Worm (Caenorhabditis elegans) whole organism, L3 larva: ENCODE results near the gene T09F5.2.

Experiments used
- R02D3.7 ChIP-seq: fragments of 150-350 bp; optimal IDR thresholded peaks from 2 replicates; lab custom pipeline; 2014; ENCODE audit warnings: missing biosample characterization, missing genetic modification characterization
- ZK546.5 ChIP-seq: sonication (generic microtip); optimal IDR thresholded peaks from 2 replicates; lab custom pipeline; 2017; ENCODE audit warnings: missing biosample characterization, missing genetic modification characterization
- aly-2 ChIP-seq: fragments of 150-350 bp; optimal IDR thresholded peaks from 2 replicates; lab custom pipeline; 2014; ENCODE audit warnings: missing biosample characterization, missing genetic modification characterization
- ama-1 ChIP-seq: fragments of 150-350 bp; optimal IDR thresholded peaks from 2 replicates; lab custom pipeline; 2018
- ceh-28 ChIP-seq: fragments of 150-350 bp; optimal IDR thresholded peaks from 2 replicates; lab custom pipeline; 2014; ENCODE audit warnings: missing biosample characterization, missing genetic modification reagents, missing genetic modification characterization
- ceh-82 ChIP-seq: fragments of 150-350 bp; optimal IDR thresholded peaks from 2 replicates; lab custom pipeline; 2014; ENCODE audit warnings: missing biosample characterization, missing genetic modification characterization
- ceh-9 ChIP-seq: sonication (generic microtip); optimal IDR thresholded peaks from 2 replicates; lab custom pipeline; 2018; ENCODE audit warnings: missing biosample characterization, missing genetic modification characterization
- daf-12 ChIP-seq: fragments of 150-350 bp; optimal IDR thresholded peaks from 2 replicates; lab custom pipeline; 2014; ENCODE audit warnings: missing biosample characterization, missing genetic modification reagents, missing genetic modification characterization
- egl-5 ChIP-seq: fragments of 150-350 bp; optimal IDR thresholded peaks from 2 replicates; lab custom pipeline; 2017; ENCODE audit warnings: missing biosample characterization, missing genetic modification reagents, missing genetic modification characterization, inconsistent platforms
- elt-1 ChIP-seq: fragments of 150-350 bp; optimal IDR thresholded peaks from 2 replicates; lab custom pipeline; 2014; ENCODE audit warnings: missing biosample characterization, missing genetic modification characterization
- elt-2 ChIP-seq: sonication (generic microtip); optimal IDR thresholded peaks from 2 replicates; lab custom pipeline; 2016; ENCODE audit warnings: missing genetic modification reagents, mild to moderate bottlenecking, missing genetic modification characterization, missing compliant biosample characterization
- elt-3 ChIP-seq, 3 experiments: fragments of 150-350 bp in 1 of 3; sonication (generic microtip) in 2 of 3; optimal IDR thresholded peaks; 2 replicates in 2 of 3; 4 replicates in 1 of 3; lab custom pipeline; 2014 to 2017; ENCODE audit warnings: missing biosample characterization in 3 of 3, missing genetic modification characterization in 3 of 3
- eor-1 ChIP-seq, 2 experiments: fragments of 150-350 bp; optimal IDR thresholded peaks; 2 replicates each; lab custom pipeline; 2014 to 2018; ENCODE audit warnings: missing biosample characterization in 2 of 2, missing genetic modification characterization in 2 of 2
- fkh-10 ChIP-seq: sonication (generic microtip); optimal IDR thresholded peaks from 2 replicates; lab custom pipeline; 2017; ENCODE audit warnings: missing biosample characterization, missing genetic modification reagents, missing genetic modification characterization
- fkh-2 ChIP-seq: fragments of 150-350 bp; optimal IDR thresholded peaks from 2 replicates; lab custom pipeline; 2014; ENCODE audit warnings: missing biosample characterization, missing genetic modification reagents, missing genetic modification characterization
- hmg-11 ChIP-seq: sonication (generic microtip); optimal IDR thresholded peaks from 2 replicates; lab custom pipeline; 2016; ENCODE audit warnings: missing genetic modification characterization, missing compliant biosample characterization
- jun-1 ChIP-seq: fragments of 150-350 bp; optimal IDR thresholded peaks from 2 replicates; lab custom pipeline; 2014; ENCODE audit warnings: missing biosample characterization, missing genetic modification reagents, missing genetic modification characterization
- lin-15B ChIP-seq: fragments of 150-350 bp; optimal IDR thresholded peaks from 2 replicates; lab custom pipeline; 2014; ENCODE audit warnings: missing biosample characterization, missing genetic modification characterization
- lin-39 ChIP-seq: fragments of 150-350 bp; optimal IDR thresholded peaks from 2 replicates; lab custom pipeline; 2018; ENCODE audit warnings: missing biosample characterization, missing genetic modification reagents, missing genetic modification characterization
- mdl-1 ChIP-seq: fragments of 150-350 bp; optimal IDR thresholded peaks from 2 replicates; lab custom pipeline; 2014; ENCODE audit warnings: missing biosample characterization, missing genetic modification characterization
- mml-1 ChIP-seq: fragments of 150-350 bp; sonication (generic microtip); optimal IDR thresholded peaks from 3 replicates; lab custom pipeline; 2014; ENCODE audit warnings: missing biosample characterization, missing genetic modification characterization
- nfya-1 ChIP-seq: sonication (generic microtip); optimal IDR thresholded peaks from 2 replicates; lab custom pipeline; 2017; ENCODE audit warnings: missing genetic modification characterization, mild to moderate bottlenecking, missing compliant biosample characterization, antibody characterized with exemption, moderate library complexity; ENCODE audit not compliant: insufficient read depth
- nhr-11 ChIP-seq: fragments of 150-350 bp; optimal IDR thresholded peaks from 2 replicates; lab custom pipeline; 2014; ENCODE audit warnings: missing biosample characterization, missing genetic modification characterization
- nhr-23 ChIP-seq: fragments of 150-350 bp; optimal IDR thresholded peaks from 2 replicates; lab custom pipeline; 2014; ENCODE audit warnings: missing biosample characterization, missing genetic modification reagents, missing genetic modification characterization
- nhr-237 ChIP-seq: fragments of 150-350 bp; optimal IDR thresholded peaks from 2 replicates; lab custom pipeline; 2014; ENCODE audit warnings: missing biosample characterization, missing genetic modification characterization
- nhr-25 ChIP-seq: sonication (generic microtip); optimal IDR thresholded peaks from 2 replicates; lab custom pipeline; 2017; ENCODE audit warnings: missing biosample characterization, missing genetic modification characterization
- nhr-43 ChIP-seq: sonication (generic microtip); optimal IDR thresholded peaks from 2 replicates; lab custom pipeline; 2016; ENCODE audit warnings: mild to moderate bottlenecking, missing genetic modification characterization, missing compliant biosample characterization; ENCODE audit not compliant: poor library complexity, severe bottlenecking
- nhr-67 ChIP-seq: fragments of 150-350 bp; optimal IDR thresholded peaks from 2 replicates; lab custom pipeline; 2014; ENCODE audit warnings: missing biosample characterization, missing genetic modification characterization
- nhr-76 ChIP-seq: fragments of 150-350 bp; sonication (generic microtip); optimal IDR thresholded peaks from 5 replicates; lab custom pipeline; 2014; ENCODE audit warnings: missing biosample characterization, missing genetic modification characterization
- nhr-77 ChIP-seq: fragments of 150-350 bp; optimal IDR thresholded peaks from 2 replicates; lab custom pipeline; 2014; ENCODE audit warnings: missing biosample characterization, missing genetic modification characterization
- pha-4 ChIP-seq: fragments of 150-350 bp; optimal IDR thresholded peaks from 2 replicates; lab custom pipeline; 2014; ENCODE audit warnings: missing biosample characterization, missing genetic modification reagents, missing genetic modification characterization
- pqm-1 ChIP-seq: fragments of 150-350 bp; optimal IDR thresholded peaks from 2 replicates; lab custom pipeline; 2017; ENCODE audit warnings: missing biosample characterization, missing genetic modification characterization, inconsistent platforms
- sea-2 ChIP-seq: fragments of 150-350 bp; sonication (generic microtip); optimal IDR thresholded peaks from 4 replicates; lab custom pipeline; 2014; ENCODE audit warnings: missing biosample characterization, missing genetic modification reagents, missing genetic modification characterization
- skn-1 ChIP-seq: fragments of 150-350 bp; optimal IDR thresholded peaks from 2 replicates; lab custom pipeline; 2014; ENCODE audit warnings: missing biosample characterization, missing genetic modification characterization
- snpc-4 ChIP-seq: fragments of 150-350 bp; optimal IDR thresholded peaks from 2 replicates; lab custom pipeline; 2014; ENCODE audit warnings: missing biosample characterization, missing genetic modification characterization
- tbx-2 ChIP-seq: sonication (generic microtip); optimal IDR thresholded peaks from 2 replicates; lab custom pipeline; 2016; ENCODE audit warnings: mild to moderate bottlenecking, missing genetic modification characterization, missing compliant biosample characterization
- zag-1 ChIP-seq: fragments of 150-350 bp; optimal IDR thresholded peaks from 2 replicates; lab custom pipeline; 2014; ENCODE audit warnings: missing biosample characterization, missing genetic modification characterization
- ztf-11 ChIP-seq: fragments of 150-350 bp; optimal IDR thresholded peaks from 2 replicates; lab custom pipeline; 2014; ENCODE audit warnings: missing biosample characterization, missing genetic modification characterization
- ztf-4 ChIP-seq: fragments of 150-350 bp; optimal IDR thresholded peaks from 2 replicates; lab custom pipeline; 2014; ENCODE audit warnings: missing biosample characterization, missing genetic modification characterization

T09F5.2 gene

ce11 chrV:15132423-15132822 is 18.3 kb upstream of the T09F5.2 start, which contains the start of gene str-171:
str-171 (minus strand) TSS chrV:15132523.
- TF ChIP-seq ama-1 (no peak), skn-1 (tag; lab: Kevin White, UChicago) (no peak), nhr-67 (tag; lab: Kevin White, UChicago) (no peak), ceh-9 (no peak), pha-4 (tag; lab: Kevin White, UChicago) (no peak), nhr-23 (tag; lab: Kevin White, UChicago) (no peak), zag-1 (tag; lab: Kevin White, UChicago) (no peak)

ce11 chrV:15133812-15134211 is 16.9 kb upstream of the T09F5.2 start:
- TF ChIP-seq snpc-4 (tag; lab: Kevin White, UChicago) (no peak), nfya-1 (no peak), elt-2 (tag; lab: Kevin White, UChicago) (peak; percentile 62), pqm-1 (peak; percentile 47)

- TF ChIP-seq ZK546.5 (tag; lab: Kevin White, UChicago) = no peak
- peak; percentile 43 for TF ChIP-seq elt-2 (tag; lab: Kevin White, UChicago)
- TF ChIP-seq egl-5 (tag; lab: Kevin White, UChicago) = peak; percentile 21
- peak; percentile 9 for TF ChIP-seq skn-1 (tag; lab: Kevin White, UChicago)
- peak; percentile 39 for TF ChIP-seq jun-1 (tag; lab: Kevin White, UChicago)
- TF ChIP-seq pqm-1 = peak; percentile 74
- no peak for TF ChIP-seq ztf-11 (tag; lab: Kevin White, UChicago)
- TF ChIP-seq mdl-1 (tag; lab: Kevin White, UChicago) = no peak
- TF ChIP-seq ceh-28 = peak; percentile 42
- peak; percentile 94 for TF ChIP-seq lin-15B (tag; lab: Kevin White, UChicago)
- TF ChIP-seq nhr-25 (tag; lab: Kevin White, UChicago) = peak; percentile 66
- TF ChIP-seq pha-4 (tag; lab: Kevin White, UChicago) = peak; percentile 95
- peak; percentile 79 for TF ChIP-seq snpc-4 (tag; lab: Kevin White, UChicago)
- peak; percentile 34 for TF ChIP-seq ceh-82 (tag; lab: Kevin White, UChicago)
- TF ChIP-seq nfya-1 = peak; percentile 84
- TF ChIP-seq aly-2 (tag; lab: Kevin White, UChicago) = no peak
- peak; percentile 75 for TF ChIP-seq nhr-23 (tag; lab: Kevin White, UChicago)
- TF ChIP-seq sea-2 (GFP tag; lab: Kevin White, UChicago) = no peak
- no peak for TF ChIP-seq nhr-11 (tag; lab: Kevin White, UChicago)
- TF ChIP-seq eor-1 (tag; optimal IDR thresholded peaks at IDR 0.05; lab: Kevin White, UChicago) = no peak
- peak; percentile 60 for TF ChIP-seq fkh-10 (GFP tag; lab: Kevin White, UChicago)
- peak in 1 of 3 experiments; percentile 66 for TF ChIP-seq elt-3 (tag; optimal IDR thresholded peaks at IDR 0.05; lab: Kevin White, UChicago)
- TF ChIP-seq R02D3.7 (tag; lab: Kevin White, UChicago) = peak; percentile 69
- peak; percentile 53 for TF ChIP-seq lin-39 (tag; lab: Kevin White, UChicago)
- no peak for TF ChIP-seq ceh-9
- TF ChIP-seq, all 47 proteins: peak for 17
Measured at ce11 chrV:15136772-15137171, 14.0 kb upstream of the T09F5.2 start, which contains the start of gene aipl-1. aipl-1 (minus strand) TSS chrV:15136801.

- TF ChIP-seq egl-5 (tag; lab: Kevin White, UChicago) = no peak
- no peak for TF ChIP-seq nhr-76 (tag; lab: Kevin White, UChicago)
- no peak for TF ChIP-seq zag-1 (tag; lab: Kevin White, UChicago)
- peak; percentile 60 for TF ChIP-seq pha-4 (tag; lab: Kevin White, UChicago)
- no peak for TF ChIP-seq lin-39 (tag; lab: Kevin White, UChicago)
- peak; percentile 53 for TF ChIP-seq elt-2 (tag; lab: Kevin White, UChicago)
- no peak for TF ChIP-seq elt-3 (tag; optimal IDR thresholded peaks at IDR 0.05; lab: Kevin White, UChicago)
- TF ChIP-seq pqm-1 = peak; percentile 53
Measured at ce11 chrV:15139811-15140210, 10.9 kb upstream of the T09F5.2 start.

- TF ChIP-seq nhr-77 (tag; lab: Kevin White, UChicago) = no peak
- no peak for TF ChIP-seq snpc-4 (tag; lab: Kevin White, UChicago)
- TF ChIP-seq hmg-11 (tag; lab: Kevin White, UChicago) = no peak
- TF ChIP-seq zag-1 (tag; lab: Kevin White, UChicago) = no peak
- TF ChIP-seq nhr-11 (tag; lab: Kevin White, UChicago) = no peak
- no peak for TF ChIP-seq nhr-237 (tag; lab: Kevin White, UChicago)
- no peak for TF ChIP-seq ceh-82 (tag; lab: Kevin White, UChicago)
- no peak for TF ChIP-seq jun-1 (tag; lab: Kevin White, UChicago)
- no peak for TF ChIP-seq nhr-43 (tag; lab: Kevin White, UChicago)
- TF ChIP-seq fkh-2 (tag; lab: Kevin White, UChicago) = no peak
- no peak for TF ChIP-seq elt-1 (tag; lab: Kevin White, UChicago)
- no peak for TF ChIP-seq aly-2 (tag; lab: Kevin White, UChicago)
- TF ChIP-seq daf-12 = no peak
- TF ChIP-seq pqm-1 = no peak
- TF ChIP-seq ztf-4 (tag; lab: Kevin White, UChicago) = no peak
- no peak for TF ChIP-seq eor-1 (tag; optimal IDR thresholded peaks at IDR 0.05; lab: Kevin White, UChicago)
- no peak for TF ChIP-seq mml-1 (tag; lab: Kevin White, UChicago)
- TF ChIP-seq tbx-2 (tag; lab: Kevin White, UChicago) = no peak
- TF ChIP-seq ceh-28 = no peak
- no peak for TF ChIP-seq lin-15B (tag; lab: Kevin White, UChicago)
Measured at ce11 chrV:15140247-15140646, 10.5 kb upstream of the T09F5.2 start, which contains the start of gene K08F9.3. K08F9.3 (plus strand) TSS chrV:15140547.
